Worm (Caenorhabditis elegans) whole organism, L4 larva: ENCODE measurements around the gene icl-1.

Experiments used
- F37D6.2 ChIP-seq: sonication (generic microtip); optimal IDR thresholded peaks from 2 replicates; lab custom pipeline; 2016; ENCODE audit warnings: mild to moderate bottlenecking, missing genetic modification characterization, missing compliant biosample characterization
- F44E2.7 ChIP-seq: fragments of 200-800 bp; sonication (Bioruptor generic); IDR thresholded peaks from 2 replicates; pipeline ENCODE4 v2.1.2; 2022; ENCODE audit warnings: missing genetic modification characterization, missing compliant biosample characterization
- F49E8.2 ChIP-seq: sonication (generic microtip); optimal IDR thresholded peaks from 2 replicates; lab custom pipeline; 2016; ENCODE audit warnings: missing compliant biosample characterization, mild to moderate bottlenecking, missing genetic modification characterization, borderline replicate concordance
- R02D3.7 ChIP-seq: fragments of 150-350 bp; sonication (generic microtip); optimal IDR thresholded peaks from 3 replicates; lab custom pipeline; 2014; ENCODE audit warnings: missing biosample characterization, missing genetic modification characterization
- T26A8.4 ChIP-seq: fragments of 200-800 bp; sonication (Bioruptor generic); IDR thresholded peaks from 2 replicates; pipeline ENCODE4 v1.3.6; 2022; ENCODE audit warnings: missing genetic modification characterization, missing compliant biosample characterization
- Y5F2A.4 ChIP-seq: fragments of 200-800 bp; sonication (Bioruptor generic); optimal IDR thresholded peaks from 2 replicates; lab custom pipeline; 2018; ENCODE audit warnings: mild to moderate bottlenecking, missing genetic modification characterization, missing compliant biosample characterization
- ZK337.2 ChIP-seq: fragments of 200-800 bp; sonication (Bioruptor generic); IDR thresholded peaks from 2 replicates; pipeline ENCODE4 v1.3.6; 2022; ENCODE audit warnings: missing genetic modification reagents, missing genetic modification characterization, missing compliant biosample characterization
- ZK546.5 ChIP-seq, 2 experiments: sonication (generic microtip); optimal IDR thresholded peaks; 2 replicates each; lab custom pipeline; 2017; ENCODE audit warnings: missing biosample characterization in 2 of 2, missing genetic modification characterization in 2 of 2
- aha-1 ChIP-seq: fragments of 150-350 bp; peaks from one replicate; lab custom pipeline; 2014; ENCODE audit warnings: missing biosample characterization, missing genetic modification characterization
- aly-2 ChIP-seq: sonication (generic microtip); optimal IDR thresholded peaks from 2 replicates; lab custom pipeline; 2018; ENCODE audit warnings: missing biosample characterization, missing genetic modification characterization
- ama-1 ChIP-seq: fragments of 150-350 bp; optimal IDR thresholded peaks from 2 replicates; lab custom pipeline; 2014; ENCODE audit warnings: inconsistent platforms, mixed read lengths
- arid-1 ChIP-seq: fragments of 200-800 bp; sonication (Bioruptor generic); conservative IDR thresholded peaks from 2 replicates; pipeline ENCODE4 v1.3.6; 2022; ENCODE audit warnings: missing genetic modification reagents, missing genetic modification characterization, missing compliant biosample characterization
- cey-2 ChIP-seq: sonication (generic microtip); optimal IDR thresholded peaks from 3 replicates; lab custom pipeline; 2017; ENCODE audit warnings: missing genetic modification characterization, mild to moderate bottlenecking, missing compliant biosample characterization, antibody characterized with exemption, borderline replicate concordance; ENCODE audit not compliant: insufficient read depth
- ctbp-1 ChIP-seq: fragments of 200-800 bp; sonication (Bioruptor generic); IDR thresholded peaks from 2 replicates; pipeline ENCODE4 v1.3.6; 2022; ENCODE audit warnings: missing genetic modification reagents, missing genetic modification characterization, missing compliant biosample characterization
- dmd-6 ChIP-seq: fragments of 200-800 bp; sonication (Bioruptor generic); IDR thresholded peaks from 2 replicates; pipeline ENCODE4 v1.3.6; 2022; ENCODE audit warnings: missing genetic modification reagents, missing genetic modification characterization, missing compliant biosample characterization
- dpl-1 ChIP-seq: fragments of 150-350 bp; optimal IDR thresholded peaks from 2 replicates; lab custom pipeline; 2014; ENCODE audit warnings: missing biosample characterization, missing genetic modification reagents, missing genetic modification characterization
- duxl-1 ChIP-seq: sonication (generic microtip); optimal IDR thresholded peaks from 2 replicates; lab custom pipeline; 2016; ENCODE audit warnings: mild to moderate bottlenecking, missing genetic modification characterization, moderate library complexity, missing compliant biosample characterization; ENCODE audit not compliant: poor library complexity
- dve-1 ChIP-seq: sonication (generic microtip); optimal IDR thresholded peaks from 2 replicates; lab custom pipeline; 2017; ENCODE audit warnings: antibody characterized with exemption, mild to moderate bottlenecking, missing genetic modification characterization, missing compliant biosample characterization; ENCODE audit not compliant: insufficient read depth
- egl-27 ChIP-seq: sonication (generic microtip); optimal IDR thresholded peaks from 3 replicates; lab custom pipeline; 2017; ENCODE audit warnings: missing biosample characterization, missing genetic modification reagents, missing genetic modification characterization
- fkh-10 ChIP-seq: fragments of 150-350 bp; optimal IDR thresholded peaks from 2 replicates; lab custom pipeline; 2014; ENCODE audit warnings: missing biosample characterization, missing genetic modification reagents, missing genetic modification characterization
- fos-1 ChIP-seq: fragments of 150-350 bp; optimal IDR thresholded peaks from 2 replicates; lab custom pipeline; 2014; ENCODE audit warnings: missing biosample characterization, missing genetic modification characterization
- gei-8 ChIP-seq: fragments of 200-800 bp; sonication (Bioruptor generic); optimal IDR thresholded peaks from 2 replicates; lab custom pipeline; 2018; ENCODE audit warnings: mild to moderate bottlenecking, missing genetic modification characterization, missing compliant biosample characterization
- lim-7 ChIP-seq: fragments of 200-800 bp; sonication (Bioruptor generic); IDR thresholded peaks from 2 replicates; pipeline ENCODE4 v1.3.6; 2022; ENCODE audit warnings: missing genetic modification characterization, missing compliant biosample characterization
- lin-13 ChIP-seq: fragments of 150-350 bp; optimal IDR thresholded peaks from 2 replicates; lab custom pipeline; 2014; ENCODE audit warnings: missing biosample characterization, missing genetic modification reagents, missing genetic modification characterization
- lin-38 ChIP-seq: fragments of 200-800 bp; sonication (Bioruptor generic); IDR thresholded peaks from 2 replicates; pipeline ENCODE4 v1.3.6; 2022; ENCODE audit warnings: missing genetic modification reagents, missing genetic modification characterization, missing compliant biosample characterization
- lir-3 ChIP-seq: sonication (generic microtip); optimal IDR thresholded peaks from 2 replicates; lab custom pipeline; 2016; ENCODE audit warnings: mild to moderate bottlenecking, missing genetic modification characterization, missing compliant biosample characterization
- lsy-2 ChIP-seq, 2 experiments: fragments of 150-350 bp in 1 of 2; sonication (generic microtip) in 1 of 2; optimal IDR thresholded peaks; 2 replicates each; lab custom pipeline; 2014 to 2017; ENCODE audit warnings: missing biosample characterization in 2 of 2, missing genetic modification characterization in 2 of 2
- madf-5 ChIP-seq, 2 experiments: fragments of 200-800 bp; sonication (Bioruptor generic); IDR thresholded peaks; 2 replicates each; pipeline ENCODE4 v1.3.6; 2022; ENCODE audit warnings: missing compliant biosample characterization in 2 of 2, missing genetic modification characterization in 2 of 2
- mdl-1 ChIP-seq, 2 experiments: fragments of 150-350 bp in 1 of 2; sonication (generic microtip) in 1 of 2; optimal IDR thresholded peaks; 2 replicates each; lab custom pipeline; 2014 to 2017; ENCODE audit warnings: missing biosample characterization in 2 of 2, missing genetic modification characterization in 2 of 2
- mep-1 ChIP-seq: fragments of 150-350 bp; sonication (generic microtip); optimal IDR thresholded peaks from 3 replicates; lab custom pipeline; 2014; ENCODE audit warnings: missing biosample characterization, missing genetic modification characterization
- nhr-102 ChIP-seq: sonication (generic microtip); optimal IDR thresholded peaks from 2 replicates; lab custom pipeline; 2016; ENCODE audit warnings: mild to moderate bottlenecking, missing genetic modification characterization, moderate library complexity, missing compliant biosample characterization
- nhr-111 ChIP-seq: fragments of 200-800 bp; sonication (Bioruptor generic); optimal IDR thresholded peaks from 2 replicates; lab custom pipeline; 2018; ENCODE audit warnings: mild to moderate bottlenecking, missing genetic modification characterization, missing compliant biosample characterization
- nhr-42 ChIP-seq: fragments of 200-800 bp; sonication (Bioruptor generic); IDR thresholded peaks from 2 replicates; pipeline ENCODE4 v1.3.6; 2022; ENCODE audit warnings: missing genetic modification characterization, missing compliant biosample characterization
- nhr-77 ChIP-seq: fragments of 150-350 bp; optimal IDR thresholded peaks from 2 replicates; lab custom pipeline; 2014; ENCODE audit warnings: missing biosample characterization, missing genetic modification characterization
- php-3 ChIP-seq: fragments of 200-800 bp; sonication (Bioruptor generic); IDR thresholded peaks from 2 replicates; pipeline ENCODE4 v1.3.6; 2022; ENCODE audit warnings: missing genetic modification reagents, missing genetic modification characterization, missing compliant biosample characterization
- sdz-12 ChIP-seq: fragments of 200-800 bp; sonication (Bioruptor generic); optimal IDR thresholded peaks from 2 replicates; lab custom pipeline; 2018; ENCODE audit warnings: mild to moderate bottlenecking, missing genetic modification characterization, missing compliant biosample characterization
- set-16 ChIP-seq: fragments of 200-800 bp; sonication (Bioruptor generic); IDR thresholded peaks from 2 replicates; pipeline ENCODE4 v1.3.6; 2022; ENCODE audit warnings: missing genetic modification reagents, missing genetic modification characterization, missing compliant biosample characterization
- snpc-1.2 ChIP-seq: fragments of 200-800 bp; sonication (Bioruptor generic); IDR thresholded peaks from 2 replicates; pipeline ENCODE4 v1.3.6; 2022; ENCODE audit warnings: missing genetic modification reagents, missing genetic modification characterization, missing compliant biosample characterization
- spr-1 ChIP-seq: sonication (generic microtip); optimal IDR thresholded peaks from 2 replicates; lab custom pipeline; 2016; ENCODE audit warnings: mild to moderate bottlenecking, missing genetic modification characterization, missing compliant biosample characterization
- spr-3 ChIP-seq: fragments of 200-800 bp; sonication (Bioruptor generic); optimal IDR thresholded peaks from 2 replicates; lab custom pipeline; 2018; ENCODE audit warnings: mild to moderate bottlenecking, missing genetic modification characterization, missing compliant biosample characterization
- tra-1 ChIP-seq: fragments of 200-800 bp; sonication (Bioruptor generic); IDR thresholded peaks from 2 replicates; pipeline ENCODE4 v1.3.6; 2022; ENCODE audit warnings: missing genetic modification reagents, missing genetic modification characterization, missing compliant biosample characterization
- unc-130 ChIP-seq: sonication (generic microtip); optimal IDR thresholded peaks from 2 replicates; lab custom pipeline; 2016; ENCODE audit warnings: missing genetic modification reagents, missing genetic modification characterization, missing compliant biosample characterization
- vab-7 ChIP-seq: fragments of 200-800 bp; sonication (Bioruptor generic); IDR thresholded peaks from 2 replicates; pipeline ENCODE4 v1.3.6; 2022; ENCODE audit warnings: missing genetic modification reagents, missing genetic modification characterization, missing compliant biosample characterization
- zfp-3 ChIP-seq: fragments of 200-800 bp; sonication (Bioruptor generic); conservative IDR thresholded peaks from 2 replicates; pipeline ENCODE4 v1.3.6; 2022; ENCODE audit warnings: missing genetic modification reagents, missing genetic modification characterization, missing compliant biosample characterization
- zip-11 ChIP-seq: fragments of 200-800 bp; sonication (Bioruptor generic); IDR thresholded peaks from 2 replicates; pipeline ENCODE4 v1.3.6; 2022; ENCODE audit warnings: missing genetic modification characterization, missing compliant biosample characterization
- ztf-11 ChIP-seq: fragments of 150-350 bp; optimal IDR thresholded peaks from 2 replicates; lab custom pipeline; 2014; ENCODE audit warnings: missing biosample characterization, missing genetic modification characterization

Gene icl-1

ce11 chrV:774875-775359 is 47.1 kb upstream of the icl-1 start, which contains the start of gene srbc-58 (continued):
- TF ChIP-seq dpl-1 (GFP tag; lab: Kevin White, UChicago): no peak
- TF ChIP-seq nhr-102 (tag; lab: Kevin White, UChicago): no peak
- TF ChIP-seq sdz-12 (GFP tag; lab: Kevin White, UChicago): no peak
- TF ChIP-seq lsy-2 (tag; optimal IDR thresholded peaks at IDR 0.05; lab: Kevin White, UChicago): peak in 1 of 2 experiments; percentile 52
- 0 out of 2 replicates have a peak, but pooled peaks have one; percentile 35 for TF ChIP-seq snpc-1.2 (GFP tag; lab: Robert Waterston, UW)
- TF ChIP-seq lin-38: peak; percentile 87
- TF ChIP-seq zip-11: no peak
- no peak for TF ChIP-seq egl-27 (tag; lab: Kevin White, UChicago)
- TF ChIP-seq ztf-11 (tag; lab: Kevin White, UChicago): no peak
- 0 out of 2 replicates have a peak, but pooled peaks have one; percentile 63 for TF ChIP-seq T26A8.4 (GFP tag; lab: Robert Waterston, UW)
- 0 out of 2 replicates have a peak, but pooled peaks have one; percentile 21 for TF ChIP-seq ctbp-1 (GFP tag; lab: Robert Waterston, UW)
- TF ChIP-seq Y5F2A.4: no peak
- TF ChIP-seq lin-13 (GFP tag; lab: Kevin White, UChicago): no peak
- TF ChIP-seq R02D3.7 (tag; lab: Kevin White, UChicago): peak; percentile 60
- no peak for TF ChIP-seq fos-1 (tag; lab: Kevin White, UChicago)
- TF ChIP-seq aha-1 (tag; lab: Kevin White, UChicago): peak; percentile 68
- peak; percentile 86 for TF ChIP-seq F49E8.2 (tag; lab: Kevin White, UChicago)
- no peak for TF ChIP-seq gei-8 (GFP tag; lab: Kevin White, UChicago)
- peak; percentile 69 for TF ChIP-seq ama-1 (lab: Kevin White, UChicago)
- TF ChIP-seq unc-130 (GFP tag; lab: Kevin White, UChicago): peak; percentile 6
- no peak for TF ChIP-seq aly-2 (tag; lab: Kevin White, UChicago)

ce11 chrV:774341-774740 is 46.5 kb upstream of the icl-1 start:
- peak; percentile 72 for TF ChIP-seq set-16 (GFP tag; lab: Robert Waterston, UW)
- TF ChIP-seq nhr-42 (GFP tag; lab: Robert Waterston, UW): no peak
- no peak for TF ChIP-seq spr-3 (GFP tag; lab: Kevin White, UChicago)
- no peak for TF ChIP-seq ZK546.5 (tag; optimal IDR thresholded peaks at IDR 0.05; lab: Kevin White, UChicago)
- TF ChIP-seq madf-5 (GFP tag; IDR thresholded peaks at IDR 0.05; lab: Robert Waterston, UW): 0 out of 4 replicates have a peak, but pooled peaks of 1 of the 2 experiments have one; percentile 30
- TF ChIP-seq gei-8 (GFP tag; lab: Kevin White, UChicago): no peak

DNA sequence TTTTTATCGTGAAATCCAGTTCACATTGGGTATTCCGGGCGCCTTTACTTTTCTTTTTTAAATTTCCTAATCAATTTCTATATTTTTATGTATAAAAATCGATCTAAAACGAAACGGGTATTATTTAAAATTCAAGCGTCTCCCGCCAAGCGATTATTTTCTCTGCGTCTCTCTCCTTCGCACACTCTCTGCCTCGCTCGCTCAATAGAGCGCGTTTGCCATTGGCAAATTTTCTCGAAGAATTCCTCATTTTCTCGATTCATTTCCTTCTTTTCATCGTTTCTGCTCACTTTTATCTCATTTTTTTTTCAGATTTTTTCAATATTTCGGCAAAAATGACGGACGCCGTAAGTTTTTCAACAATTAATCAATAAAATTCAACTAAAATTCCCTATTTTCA is 45.5 kb upstream of the icl-1 start, which contains the start of gene sti-1:
TSS of gene sti-1 (plus strand) at position 263 of the 400 bp plus-strand sequence.
- TF ChIP-seq tra-1 (GFP tag; lab: Robert Waterston, UW): 0 out of 2 replicates have a peak, but pooled peaks have one; percentile 40
- no peak for TF ChIP-seq cey-2 (tag; lab: Kevin White, UChicago)
- TF ChIP-seq nhr-77 (tag; lab: Kevin White, UChicago): peak; percentile 95
- TF ChIP-seq fkh-10 (GFP tag; lab: Kevin White, UChicago): peak; percentile 35
- peak; percentile 80 for TF ChIP-seq mep-1
- peak; percentile 81 for TF ChIP-seq dve-1 (tag; lab: Kevin White, UChicago)
- TF ChIP-seq ctbp-1 (GFP tag; lab: Robert Waterston, UW): no peak
- no peak for TF ChIP-seq arid-1 (GFP tag; lab: Robert Waterston, UW)
- TF ChIP-seq mdl-1 (tag; optimal IDR thresholded peaks at IDR 0.05; lab: Kevin White, UChicago): peak in 1 of 2 experiments; percentile 54
- peak; percentile 81 for TF ChIP-seq duxl-1 (tag; lab: Kevin White, UChicago)
- TF ChIP-seq zfp-3 (GFP tag; lab: Robert Waterston, UW): 0 out of 2 replicates have a peak, but pooled peaks have one; percentile 47
- TF ChIP-seq vab-7 (GFP tag; lab: Robert Waterston, UW): no peak
- peak; percentile 55; the same call in 1 of the 2 replicates for TF ChIP-seq T26A8.4 (GFP tag; lab: Robert Waterston, UW)
- TF ChIP-seq nhr-42 (GFP tag; lab: Robert Waterston, UW): peak; percentile 69; the same call in 1 of the 2 replicates
- no peak for TF ChIP-seq ZK337.2 (GFP tag; lab: Robert Waterston, UW)
- TF ChIP-seq F37D6.2 (tag; lab: Kevin White, UChicago): peak; percentile 17
- TF ChIP-seq F49E8.2 (tag; lab: Kevin White, UChicago): peak; percentile 26
- TF ChIP-seq F44E2.7 (GFP tag; lab: Robert Waterston, UW): no peak
- TF ChIP-seq spr-1 (tag; lab: Kevin White, UChicago): peak; percentile 15
- no peak for TF ChIP-seq lir-3 (tag; lab: Kevin White, UChicago)
- TF ChIP-seq lin-13 (GFP tag; lab: Kevin White, UChicago): peak; percentile 70
- no peak for TF ChIP-seq nhr-111 (GFP tag; lab: Kevin White, UChicago)
- TF ChIP-seq ztf-11 (tag; lab: Kevin White, UChicago): no peak
- no peak for TF ChIP-seq php-3 (GFP tag; lab: Robert Waterston, UW)
- no peak for TF ChIP-seq lim-7 (GFP tag; lab: Robert Waterston, UW)
- TF ChIP-seq dmd-6 (GFP tag; lab: Robert Waterston, UW): peak; percentile 30; the same call in 1 of the 2 replicates
